Fruit fly (Drosophila melanogaster) whole organism, prepupa: ENCODE measurements around the gene Reg-2.

Experiments
- Blimp-1 ChIP-seq: fragments of 200-800 bp; sonication (Bioruptor generic); optimal IDR thresholded peaks from 3 replicates; lab custom pipeline; 2017; ENCODE audit warnings: missing biosample characterization, missing genetic modification characterization, mild to moderate bottlenecking, moderate library complexity, missing genetic modification reagents
- CG11762 ChIP-seq: fragments of 200-800 bp; sonication (Bioruptor generic); optimal IDR thresholded peaks from 3 replicates; lab custom pipeline; 2016; ENCODE audit warnings: missing biosample characterization, missing genetic modification characterization; ENCODE audit not compliant: insufficient read depth
- CG11902 ChIP-seq: fragments of 200-800 bp; sonication (Bioruptor generic); optimal IDR thresholded peaks from 3 replicates; lab custom pipeline; 2016; ENCODE audit warnings: missing biosample characterization, missing genetic modification characterization
- CG15336 ChIP-seq: fragments of 200-800 bp; sonication (Bioruptor generic); IDR thresholded peaks from 2 replicates; pipeline ENCODE4 v1.3.6; 2022; ENCODE audit warnings: missing biosample characterization, missing genetic modification characterization
- CG16779 ChIP-seq: fragments of 200-800 bp; sonication (Bioruptor generic); optimal IDR thresholded peaks from 3 replicates; lab custom pipeline; 2017; ENCODE audit warnings: missing biosample characterization, mild to moderate bottlenecking, missing genetic modification characterization
- CG31627 ChIP-seq: fragments of 200-800 bp; sonication (Bioruptor generic); optimal IDR thresholded peaks from 3 replicates; lab custom pipeline; 2016; ENCODE audit warnings: missing biosample characterization, missing genetic modification characterization
- CG32006 ChIP-seq: fragments of 200-800 bp; sonication (Bioruptor generic); optimal IDR thresholded peaks from 3 replicates; lab custom pipeline; 2017; ENCODE audit warnings: missing biosample characterization, mild to moderate bottlenecking, missing genetic modification characterization
- CG34406 ChIP-seq: fragments of 200-800 bp; sonication (Bioruptor generic); optimal IDR thresholded peaks from 3 replicates; lab custom pipeline; 2016; ENCODE audit warnings: missing biosample characterization, missing genetic modification characterization
- CG3919 ChIP-seq: fragments of 200-800 bp; sonication (Bioruptor generic); optimal IDR thresholded peaks from 3 replicates; lab custom pipeline; 2016; ENCODE audit warnings: missing biosample characterization, missing genetic modification characterization
- CG4318 ChIP-seq: fragments of 200-800 bp; sonication (Bioruptor generic); optimal IDR thresholded peaks from 3 replicates; lab custom pipeline; 2017; ENCODE audit warnings: missing biosample characterization, mild to moderate bottlenecking, missing genetic modification characterization
- CG6792 ChIP-seq: fragments of 200-800 bp; sonication (Bioruptor generic); optimal IDR thresholded peaks from 3 replicates; lab custom pipeline; 2016; ENCODE audit warnings: missing biosample characterization, missing genetic modification characterization
- CG6808 ChIP-seq: fragments of 200-800 bp; sonication (Bioruptor generic); optimal IDR thresholded peaks from 3 replicates; lab custom pipeline; 2017; ENCODE audit warnings: missing biosample characterization, missing genetic modification characterization, mild to moderate bottlenecking, moderate library complexity, missing genetic modification reagents
- CG6854 ChIP-seq: fragments of 200-800 bp; sonication (Bioruptor generic); optimal IDR thresholded peaks from 2 replicates; lab custom pipeline; 2017; ENCODE audit warnings: missing biosample characterization, mild to moderate bottlenecking, missing genetic modification characterization
- CG8319 ChIP-seq: fragments of 200-800 bp; sonication (Bioruptor generic); optimal IDR thresholded peaks from 3 replicates; lab custom pipeline; 2016; ENCODE audit warnings: missing biosample characterization, missing genetic modification characterization
- CG9139 ChIP-seq: fragments of 200-800 bp; sonication (Bioruptor generic); optimal IDR thresholded peaks from 3 replicates; lab custom pipeline; 2017; ENCODE audit warnings: missing biosample characterization, mild to moderate bottlenecking, missing genetic modification characterization
- Eip75B ChIP-seq: fragments of 200-800 bp; sonication (Bioruptor generic); optimal IDR thresholded peaks from 3 replicates; lab custom pipeline; 2016; ENCODE audit warnings: missing biosample characterization, missing genetic modification characterization
- Eip93F ChIP-seq: fragments of 200-800 bp; sonication (Bioruptor generic); optimal IDR thresholded peaks from 2 replicates; lab custom pipeline; 2016; ENCODE audit warnings: missing biosample characterization, mild to moderate bottlenecking, missing genetic modification characterization
- Ets21C ChIP-seq: fragments of 200-800 bp; sonication (Bioruptor generic); optimal IDR thresholded peaks from 3 replicates; lab custom pipeline; 2016; ENCODE audit warnings: missing biosample characterization, missing genetic modification characterization
- Ets96B ChIP-seq: fragments of 200-800 bp; optimal IDR thresholded peaks from 2 replicates; lab custom pipeline; 2019; ENCODE audit warnings: missing biosample characterization, mild to moderate bottlenecking, missing genetic modification characterization, moderate library complexity
- Gug ChIP-seq: fragments of 200-800 bp; sonication (Bioruptor generic); IDR thresholded peaks from 2 replicates; pipeline ENCODE4 v1.3.6; 2022; ENCODE audit warnings: missing biosample characterization, missing genetic modification characterization
- Hr38 ChIP-seq: sonication (Bioruptor generic); optimal IDR thresholded peaks from 2 replicates; lab custom pipeline; 2016; ENCODE audit warnings: missing biosample characterization, missing genetic modification characterization
- Hr39 ChIP-seq: fragments of 200-800 bp; sonication (Bioruptor generic); optimal IDR thresholded peaks from 2 replicates; lab custom pipeline; 2016; ENCODE audit warnings: missing biosample characterization, missing genetic modification characterization
- Hr4 ChIP-seq: fragments of 200-800 bp; sonication (Bioruptor generic); optimal IDR thresholded peaks from 3 replicates; lab custom pipeline; 2016; ENCODE audit warnings: missing biosample characterization, missing genetic modification characterization
- OdsH ChIP-seq: fragments of 200-800 bp; sonication (Bioruptor generic); optimal IDR thresholded peaks from 3 replicates; lab custom pipeline; 2016; ENCODE audit warnings: missing biosample characterization, missing genetic modification characterization
- Sox102F ChIP-seq: fragments of 200-800 bp; sonication (Bioruptor generic); optimal IDR thresholded peaks from 2 replicates; lab custom pipeline; 2016; ENCODE audit warnings: missing biosample characterization, mild to moderate bottlenecking, missing genetic modification characterization
- Sox14 ChIP-seq: fragments of 200-800 bp; sonication (Bioruptor generic); optimal IDR thresholded peaks from 3 replicates; lab custom pipeline; 2016; ENCODE audit warnings: missing biosample characterization, missing genetic modification characterization
- Sox15 ChIP-seq: fragments of 200-800 bp; sonication (Bioruptor generic); optimal IDR thresholded peaks from 3 replicates; lab custom pipeline; 2016; ENCODE audit warnings: missing biosample characterization, missing genetic modification characterization
- achi ChIP-seq: fragments of 200-800 bp; sonication (Bioruptor generic); optimal IDR thresholded peaks from 3 replicates; lab custom pipeline; 2016; ENCODE audit warnings: missing biosample characterization, missing genetic modification characterization
- dac ChIP-seq: fragments of 200-800 bp; sonication (Bioruptor generic); optimal IDR thresholded peaks from 2 replicates; lab custom pipeline; 2017; ENCODE audit warnings: missing biosample characterization, mild to moderate bottlenecking, missing genetic modification characterization
- dsx ChIP-seq: fragments of 200-800 bp; optimal IDR thresholded peaks from 3 replicates; lab custom pipeline; 2019; ENCODE audit warnings: missing biosample characterization, mild to moderate bottlenecking, missing genetic modification characterization, moderate library complexity; ENCODE audit not compliant: poor library complexity, severe bottlenecking
- esn ChIP-seq: fragments of 200-800 bp; sonication (Bioruptor generic); optimal IDR thresholded peaks from 2 replicates; lab custom pipeline; 2016; ENCODE audit warnings: missing biosample characterization, mild to moderate bottlenecking, missing genetic modification characterization, moderate library complexity
- lz ChIP-seq: fragments of 200-800 bp; sonication (Bioruptor generic); optimal IDR thresholded peaks from 3 replicates; lab custom pipeline; 2016; ENCODE audit warnings: missing biosample characterization, missing genetic modification characterization
- pdm3 ChIP-seq: fragments of 200-800 bp; sonication (Bioruptor generic); optimal IDR thresholded peaks from 3 replicates; lab custom pipeline; 2016; ENCODE audit warnings: missing biosample characterization, missing genetic modification characterization
- salr ChIP-seq, 2 experiments: fragments of 200-800 bp; sonication (Bioruptor generic); optimal IDR thresholded peaks; 3 replicates each; lab custom pipeline; 2016 to 2018; ENCODE audit warnings: missing biosample characterization in 2 of 2, missing genetic modification characterization in 2 of 2, mild to moderate bottlenecking in 1 of 2
- spab ChIP-seq: fragments of 200-800 bp; sonication (Bioruptor generic); optimal IDR thresholded peaks from 2 replicates; lab custom pipeline; 2017; ENCODE audit warnings: missing biosample characterization, mild to moderate bottlenecking, missing genetic modification characterization, missing genetic modification reagents
- ss ChIP-seq, 2 experiments: fragments of 200-800 bp; sonication (Bioruptor generic); optimal IDR thresholded peaks; 2 replicates in 1 of 2; 3 replicates in 1 of 2; lab custom pipeline; 2017 to 2018; ENCODE audit warnings: mild to moderate bottlenecking in 2 of 2, missing biosample characterization in 2 of 2, missing genetic modification characterization in 2 of 2, moderate library complexity in 1 of 2
- svp ChIP-seq: fragments of 200-800 bp; sonication (Bioruptor generic); peaks from one replicate; lab custom pipeline; 2016; ENCODE audit warnings: missing biosample characterization, missing genetic modification characterization
- topi ChIP-seq: fragments of 200-800 bp; sonication (Bioruptor generic); optimal IDR thresholded peaks from 3 replicates; lab custom pipeline; 2016; ENCODE audit warnings: missing biosample characterization, missing genetic modification characterization
- vri ChIP-seq: fragments of 200-800 bp; sonication (Bioruptor generic); optimal IDR thresholded peaks from 3 replicates; lab custom pipeline; 2016; ENCODE audit warnings: missing biosample characterization, mild to moderate bottlenecking, missing genetic modification characterization

Reg-2 gene

DNA sequence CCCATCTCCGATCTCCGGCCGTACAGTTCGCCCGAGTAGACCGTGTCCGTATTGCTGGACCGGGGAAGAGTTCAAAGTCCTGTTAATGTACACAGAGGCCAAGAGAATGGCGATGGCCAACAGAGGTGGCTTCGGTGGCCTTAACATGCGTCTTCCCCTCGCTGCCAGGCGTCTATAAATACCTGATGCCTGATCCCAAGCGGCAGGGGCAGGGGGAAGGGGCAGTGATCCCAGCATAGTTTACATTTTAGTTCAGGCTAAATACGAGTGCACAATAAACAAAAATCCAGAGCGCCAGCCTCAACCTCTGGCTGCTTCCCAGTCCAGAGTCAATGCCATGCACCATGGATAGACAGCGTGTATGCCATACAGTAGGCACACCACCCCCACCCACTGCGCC is 18.5 kb downstream of the Reg-2 start:
- TF ChIP-seq vri (GFP tag; lab: Kevin White, UChicago), result no peak
- TF ChIP-seq dsx (GFP tag; lab: Kevin White, UChicago), result no peak
- no peak for TF ChIP-seq Sox102F
- no peak for TF ChIP-seq CG31627 (GFP tag; lab: Kevin White, UChicago)
- TF ChIP-seq esn (GFP tag; lab: Kevin White, UChicago), result no peak
- TF ChIP-seq CG34406, result no peak
- TF ChIP-seq CG32006 (GFP tag; lab: Kevin White, UChicago), result no peak
- no peak for TF ChIP-seq Sox15 (GFP tag; lab: Kevin White, UChicago)
- no peak for TF ChIP-seq CG16779 (tag; lab: Kevin White, UChicago)

- TF ChIP-seq OdsH (GFP tag; lab: Kevin White, UChicago), result no peak
- no peak for TF ChIP-seq Sox14 (GFP tag; lab: Kevin White, UChicago)
- no peak for TF ChIP-seq CG6792
- no peak for TF ChIP-seq CG4318 (GFP tag; lab: Kevin White, UChicago)
- TF ChIP-seq CG8319 (GFP tag; lab: Kevin White, UChicago), result no peak
- no peak for TF ChIP-seq CG11762 (GFP tag; lab: Kevin White, UChicago)
- TF ChIP-seq lz (GFP tag; lab: Kevin White, UChicago), result no peak
- TF ChIP-seq CG34406, result no peak
- TF ChIP-seq Hr38, result no peak
- TF ChIP-seq CG15336, result no peak
- TF ChIP-seq spab (GFP tag; lab: Kevin White, UChicago), result no peak
- no peak for TF ChIP-seq Ets21C (GFP tag; lab: Kevin White, UChicago)
- no peak for TF ChIP-seq CG6808 (GFP tag; lab: Kevin White, UChicago)
- TF ChIP-seq, all 60 proteins: peak for 0
Measured at dm6 chr3L:586582-587213, 19.7 kb downstream of the Reg-2 start.

- TF ChIP-seq CG3919 (GFP tag; lab: Kevin White, UChicago) (no peak), svp (GFP tag; lab: Kevin White, UChicago) (peak; percentile 11)
Measured at dm6 chr3L:581037-581436, 25.3 kb downstream of the Reg-2 start, which contains the start of gene Ppm1. Gene Ppm1 (plus strand): TSS chr3L:581337.

- TF ChIP-seq achi (GFP tag; lab: Kevin White, UChicago) (no peak), CG11902 (GFP tag; lab: Kevin White, UChicago) (no peak), CG9139 (GFP tag; lab: Kevin White, UChicago) (no peak)
Measured at dm6 chr3L:572940-573339, 33.4 kb downstream of the Reg-2 start.

DNA sequence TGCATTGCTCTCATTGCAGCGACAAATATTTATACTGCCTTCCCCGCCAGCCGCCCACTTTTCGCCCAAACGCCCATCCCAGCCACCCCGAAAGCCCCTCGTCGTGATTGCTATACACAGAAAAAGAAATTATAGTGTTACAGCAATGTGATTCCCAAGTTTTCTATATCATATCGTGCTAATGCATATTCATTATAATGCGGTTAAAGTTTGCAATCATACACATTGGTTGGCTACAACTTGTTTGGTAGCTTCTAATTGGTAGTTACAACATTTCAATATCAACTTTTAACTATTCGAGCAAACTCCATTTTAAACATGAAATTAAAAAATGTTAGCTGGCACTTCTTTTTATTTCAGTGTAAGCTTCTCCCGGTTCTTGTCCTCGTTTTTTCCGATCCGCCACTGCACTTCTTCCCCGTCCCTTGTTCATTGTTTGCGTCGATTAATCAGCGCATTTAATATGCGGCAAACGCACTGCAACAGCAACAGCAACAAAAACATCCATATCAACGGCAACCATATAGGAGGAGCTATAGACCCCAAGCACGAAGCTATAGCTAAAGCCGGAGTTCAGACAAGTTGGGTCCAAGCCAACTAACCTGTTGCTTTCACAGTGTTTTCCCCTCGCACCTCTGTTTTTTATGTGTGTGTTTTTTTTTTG is 40.3 kb downstream of the Reg-2 start:
- TF ChIP-seq salr (GFP tag; optimal IDR thresholded peaks at IDR 0.05; lab: Kevin White, UChicago) (peak; percentile 83 to 89), pdm3 (GFP tag; lab: Kevin White, UChicago) (peak; percentile 92), Hr39 (peak; percentile 93), Ets96B (peak; percentile 89), ss (GFP tag; optimal IDR thresholded peaks at IDR 0.05; lab: Kevin White, UChicago) (peak; percentile 79 to 90), topi (peak; percentile 93), CG9139 (GFP tag; lab: Kevin White, UChicago) (peak; percentile 70), Eip75B (GFP tag; lab: Kevin White, UChicago) (peak; percentile 93), Sox14 (GFP tag; lab: Kevin White, UChicago) (peak; percentile 95), Gug (GFP tag; lab: Robert Waterston, UW) (peak; percentile 67), dsx (GFP tag; lab: Kevin White, UChicago) (no peak), CG11902 (GFP tag; lab: Kevin White, UChicago) (peak; percentile 86), Hr4 (peak; percentile 93), CG6854 (GFP tag; lab: Kevin White, UChicago) (peak; percentile 78), CG6808 (GFP tag; lab: Kevin White, UChicago) (peak; percentile 92), vri (GFP tag; lab: Kevin White, UChicago) (peak; percentile 48), Sox15 (GFP tag; lab: Kevin White, UChicago) (peak; percentile 89), Eip93F (GFP tag; lab: Kevin White, UChicago) (peak; percentile 74), CG16779 (tag; lab: Kevin White, UChicago) (peak; percentile 27), Ets21C (GFP tag; lab: Kevin White, UChicago) (peak; percentile 87), Blimp-1 (GFP tag; lab: Kevin White, UChicago) (peak; percentile 67), CG11762 (GFP tag; lab: Kevin White, UChicago) (peak; percentile 83), spab (GFP tag; lab: Kevin White, UChicago) (peak; percentile 88), CG6792 (peak; percentile 91), CG31627 (GFP tag; lab: Kevin White, UChicago) (peak; percentile 94), dac (GFP tag; lab: Kevin White, UChicago) (peak; percentile 85), esn (GFP tag; lab: Kevin White, UChicago) (peak; percentile 94)
